Fruit fly (Drosophila melanogaster) whole organism, adult: ENCODE measurements around the gene Pvr.

Experiments used
- CG11617 ChIP-seq: fragments of 200-800 bp; sonication (Bioruptor generic); optimal IDR thresholded peaks from 2 replicates; lab custom pipeline; 2017; ENCODE audit warnings: mild to moderate bottlenecking, missing biosample characterization, missing genetic modification reagents, missing genetic modification characterization
- CG12768 ChIP-seq: fragments of 200-800 bp; sonication (Bioruptor generic); optimal IDR thresholded peaks from 2 replicates; lab custom pipeline; 2017; ENCODE audit warnings: missing biosample characterization, missing genetic modification characterization, mild to moderate bottlenecking, moderate library complexity, missing genetic modification reagents
- CG14711 ChIP-seq: fragments of 200-800 bp; sonication (Bioruptor generic); optimal IDR thresholded peaks from 2 replicates; lab custom pipeline; 2018; ENCODE audit warnings: missing biosample characterization, mild to moderate bottlenecking, missing genetic modification characterization, moderate library complexity
- CG1620 ChIP-seq: fragments of 200-800 bp; sonication (Bioruptor generic); optimal IDR thresholded peaks from 2 replicates; lab custom pipeline; 2016; ENCODE audit warnings: missing biosample characterization, missing genetic modification characterization
- CG33017 ChIP-seq: fragments of 200-800 bp; sonication (Bioruptor generic); optimal IDR thresholded peaks from 2 replicates; lab custom pipeline; 2018; ENCODE audit warnings: missing biosample characterization, mild to moderate bottlenecking, missing genetic modification characterization, moderate library complexity
- CG5204 ChIP-seq: fragments of 200-800 bp; sonication (Bioruptor generic); optimal IDR thresholded peaks from 2 replicates; lab custom pipeline; 2016; ENCODE audit warnings: missing biosample characterization, missing genetic modification characterization
- CG7045 ChIP-seq: fragments of 200-800 bp; sonication (Bioruptor generic); optimal IDR thresholded peaks from 2 replicates; lab custom pipeline; 2017; ENCODE audit warnings: missing biosample characterization, mild to moderate bottlenecking, missing genetic modification characterization
- CG7101 ChIP-seq: fragments of 200-800 bp; sonication (Bioruptor generic); optimal IDR thresholded peaks from 2 replicates; lab custom pipeline; 2018; ENCODE audit warnings: missing biosample characterization, mild to moderate bottlenecking, missing genetic modification characterization, moderate library complexity
- Clk ChIP-seq: fragments of 200-800 bp; sonication (Bioruptor generic); optimal IDR thresholded peaks from 2 replicates; lab custom pipeline; 2017; ENCODE audit warnings: missing biosample characterization, missing genetic modification characterization
- Crg-1 ChIP-seq: fragments of 200-800 bp; sonication (Bioruptor generic); optimal IDR thresholded peaks from 2 replicates; lab custom pipeline; 2016; ENCODE audit warnings: missing biosample characterization, missing genetic modification characterization
- Hr96 ChIP-seq: fragments of 200-800 bp; sonication (Bioruptor generic); optimal IDR thresholded peaks from 2 replicates; lab custom pipeline; 2016; ENCODE audit warnings: missing biosample characterization, missing genetic modification characterization
- Mnt ChIP-seq: fragments of 200-800 bp; sonication (Bioruptor generic); optimal IDR thresholded peaks from 2 replicates; lab custom pipeline; 2016; ENCODE audit warnings: missing biosample characterization, mild to moderate bottlenecking, missing genetic modification characterization
- bab1 ChIP-seq: fragments of 200-800 bp; sonication (Bioruptor generic); optimal IDR thresholded peaks from 3 replicates; lab custom pipeline; 2019; ENCODE audit warnings: missing biosample characterization, mild to moderate bottlenecking, missing genetic modification characterization, moderate library complexity
- cic ChIP-seq: fragments of 200-800 bp; sonication (Bioruptor generic); optimal IDR thresholded peaks from 2 replicates; lab custom pipeline; 2017; ENCODE audit warnings: missing biosample characterization, mild to moderate bottlenecking, missing genetic modification characterization, moderate library complexity
- cnc ChIP-seq, 2 experiments: fragments of >200 bp; optimal IDR thresholded peaks; 2 replicates each; lab custom pipeline; 2017
- kay ChIP-seq: fragments of 200-800 bp; sonication (Bioruptor generic); peaks from one replicate; lab custom pipeline; 2016; ENCODE audit warnings: missing biosample characterization, missing genetic modification characterization, borderline replicate concordance
- ovo ChIP-seq: fragments of 200-800 bp; sonication (Bioruptor generic); optimal IDR thresholded peaks from 2 replicates; lab custom pipeline; 2016; ENCODE audit warnings: missing biosample characterization, missing genetic modification characterization
- pad ChIP-seq: fragments of 200-800 bp; sonication (Bioruptor generic); optimal IDR thresholded peaks from 3 replicates; lab custom pipeline; 2017; ENCODE audit warnings: missing biosample characterization, missing genetic modification characterization, mild to moderate bottlenecking, moderate library complexity, missing genetic modification reagents
- tj ChIP-seq: fragments of 200-800 bp; sonication (Bioruptor generic); optimal IDR thresholded peaks from 3 replicates; lab custom pipeline; 2017; ENCODE audit warnings: missing biosample characterization, mild to moderate bottlenecking, missing genetic modification characterization, moderate library complexity
- toe ChIP-seq: fragments of 200-800 bp; sonication (Bioruptor generic); optimal IDR thresholded peaks from 2 replicates; lab custom pipeline; 2016; ENCODE audit warnings: missing biosample characterization, missing genetic modification characterization

Gene Pvr

DNA sequence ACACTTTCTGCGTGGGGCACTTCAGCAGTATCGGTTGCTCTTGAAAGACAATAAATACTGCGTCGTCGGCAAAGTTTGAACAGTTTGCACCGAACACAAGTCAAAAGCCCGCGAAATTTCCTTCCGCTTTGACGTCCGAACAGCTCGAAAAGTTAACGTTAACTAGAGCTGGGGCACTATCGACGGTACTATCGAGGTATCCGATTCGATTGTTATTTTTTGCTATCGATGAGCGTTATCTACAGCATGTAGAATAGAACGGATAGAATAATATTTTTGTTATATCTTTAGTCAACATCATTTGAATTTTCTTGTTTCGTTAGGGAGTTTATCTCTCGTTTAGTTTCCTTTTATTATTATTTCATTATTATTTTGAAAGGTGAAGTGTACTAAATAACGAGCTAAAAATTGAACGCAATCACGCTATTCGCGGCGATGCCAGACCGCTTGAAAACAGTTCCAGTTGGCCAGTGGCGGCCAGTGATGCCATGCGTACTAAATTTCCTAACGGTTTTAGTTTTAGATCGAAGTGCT is at the start of gene Pvr:
Gene Pvr, minus strand, starts transcription at position 167 of the 534 bp plus-strand sequence.
- peak; percentile 36 for TF ChIP-seq CG5204
- peak; percentile 30 for TF ChIP-seq ovo (GFP tag; lab: Kevin White, UChicago)
- no peak for TF ChIP-seq CG14711
- peak; percentile 58 for TF ChIP-seq bab1 (GFP tag; lab: Kevin White, UChicago)
- TF ChIP-seq cic (GFP tag; lab: Kevin White, UChicago) = peak; percentile 4
- TF ChIP-seq CG7045 = peak; percentile 10
- TF ChIP-seq CG12768 (GFP tag; lab: Kevin White, UChicago) = no peak
- no peak for TF ChIP-seq cnc (optimal IDR thresholded peaks at IDR 0.05; lab: Kevin White, UChicago)
- no peak for TF ChIP-seq CG11617
- TF ChIP-seq CG33017 (tag; lab: Kevin White, UChicago) = no peak
- no peak for TF ChIP-seq Crg-1 (GFP tag; lab: Kevin White, UChicago)
- TF ChIP-seq Mnt (GFP tag; lab: Kevin White, UChicago) = no peak
- TF ChIP-seq pad = no peak
- TF ChIP-seq CG1620 (GFP tag; lab: Kevin White, UChicago) = peak; percentile 16
- TF ChIP-seq Clk = no peak
- no peak for TF ChIP-seq kay
- TF ChIP-seq CG7101 (tag; lab: Kevin White, UChicago) = no peak
- no peak for TF ChIP-seq Hr96 (GFP tag; lab: Kevin White, UChicago)
- TF ChIP-seq tj (GFP tag; lab: Kevin White, UChicago) = peak; percentile 98
- TF ChIP-seq toe (GFP tag; lab: Kevin White, UChicago) = no peak

DNA sequence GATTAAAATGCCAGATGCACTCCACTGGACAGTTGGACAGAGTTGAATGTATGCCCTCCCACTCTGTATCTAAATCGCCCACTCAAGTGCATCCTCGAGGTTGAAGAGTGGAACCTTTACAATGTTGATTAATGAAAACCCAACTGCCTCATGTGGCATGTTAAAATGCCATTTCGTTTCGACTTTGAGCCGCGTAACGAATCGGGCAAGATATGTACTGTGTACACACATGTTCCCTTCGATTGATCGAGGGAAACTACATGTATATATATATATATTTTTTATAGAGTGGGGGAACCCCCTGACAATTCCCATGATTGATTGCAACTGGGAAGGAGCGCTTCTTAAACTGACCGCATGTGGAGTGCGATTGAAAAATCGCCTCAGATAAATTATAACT is 48.4 kb upstream of the Pvr start:
- TF ChIP-seq kay = no peak
- no peak for TF ChIP-seq CG33017 (tag; lab: Kevin White, UChicago)
- TF ChIP-seq pad = no peak
- TF ChIP-seq bab1 (GFP tag; lab: Kevin White, UChicago) = no peak
- no peak for TF ChIP-seq Crg-1 (GFP tag; lab: Kevin White, UChicago)
- no peak for TF ChIP-seq CG7045
- no peak for TF ChIP-seq CG14711
- no peak for TF ChIP-seq CG11617
- no peak for TF ChIP-seq Mnt (GFP tag; lab: Kevin White, UChicago)
- no peak for TF ChIP-seq CG12768 (GFP tag; lab: Kevin White, UChicago)
- no peak for TF ChIP-seq cic (GFP tag; lab: Kevin White, UChicago)

DNA sequence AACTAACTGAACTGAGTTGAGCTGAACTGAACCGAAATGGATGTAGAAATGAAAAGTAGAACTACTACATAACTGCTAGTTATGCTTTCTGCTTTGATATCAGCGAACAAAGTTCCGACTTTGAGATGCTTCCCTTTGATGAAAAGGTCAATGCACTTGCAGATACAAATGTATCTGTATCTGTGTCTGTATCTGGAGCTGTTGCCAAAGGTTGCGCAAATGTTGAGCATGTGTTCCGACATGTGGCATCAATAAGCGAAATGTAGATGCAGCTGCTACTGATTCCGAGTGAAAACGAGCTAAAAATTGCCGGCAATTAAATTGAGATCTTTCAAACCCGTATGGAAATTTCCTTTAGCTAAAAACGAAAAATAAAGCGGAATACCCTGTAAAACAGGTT is 46.9 kb upstream of the Pvr start:
- TF ChIP-seq Crg-1 (GFP tag; lab: Kevin White, UChicago) = no peak
- TF ChIP-seq CG33017 (tag; lab: Kevin White, UChicago) = no peak
- no peak for TF ChIP-seq bab1 (GFP tag; lab: Kevin White, UChicago)
- no peak for TF ChIP-seq ovo (GFP tag; lab: Kevin White, UChicago)
- TF ChIP-seq CG5204 = no peak
- no peak for TF ChIP-seq pad
- TF ChIP-seq tj (GFP tag; lab: Kevin White, UChicago) = no peak
- no peak for TF ChIP-seq CG12768 (GFP tag; lab: Kevin White, UChicago)
- TF ChIP-seq CG1620 (GFP tag; lab: Kevin White, UChicago) = no peak
- TF ChIP-seq Hr96 (GFP tag; lab: Kevin White, UChicago) = no peak
- TF ChIP-seq CG7101 (tag; lab: Kevin White, UChicago) = no peak
- no peak for TF ChIP-seq CG14711
- TF ChIP-seq cnc (optimal IDR thresholded peaks at IDR 0.05; lab: Kevin White, UChicago) = no peak
- TF ChIP-seq toe (GFP tag; lab: Kevin White, UChicago) = no peak
- no peak for TF ChIP-seq Mnt (GFP tag; lab: Kevin White, UChicago)
- no peak for TF ChIP-seq kay
- TF ChIP-seq CG7045 = no peak
- TF ChIP-seq cic (GFP tag; lab: Kevin White, UChicago) = no peak
- no peak for TF ChIP-seq Clk
- no peak for TF ChIP-seq CG11617

DNA sequence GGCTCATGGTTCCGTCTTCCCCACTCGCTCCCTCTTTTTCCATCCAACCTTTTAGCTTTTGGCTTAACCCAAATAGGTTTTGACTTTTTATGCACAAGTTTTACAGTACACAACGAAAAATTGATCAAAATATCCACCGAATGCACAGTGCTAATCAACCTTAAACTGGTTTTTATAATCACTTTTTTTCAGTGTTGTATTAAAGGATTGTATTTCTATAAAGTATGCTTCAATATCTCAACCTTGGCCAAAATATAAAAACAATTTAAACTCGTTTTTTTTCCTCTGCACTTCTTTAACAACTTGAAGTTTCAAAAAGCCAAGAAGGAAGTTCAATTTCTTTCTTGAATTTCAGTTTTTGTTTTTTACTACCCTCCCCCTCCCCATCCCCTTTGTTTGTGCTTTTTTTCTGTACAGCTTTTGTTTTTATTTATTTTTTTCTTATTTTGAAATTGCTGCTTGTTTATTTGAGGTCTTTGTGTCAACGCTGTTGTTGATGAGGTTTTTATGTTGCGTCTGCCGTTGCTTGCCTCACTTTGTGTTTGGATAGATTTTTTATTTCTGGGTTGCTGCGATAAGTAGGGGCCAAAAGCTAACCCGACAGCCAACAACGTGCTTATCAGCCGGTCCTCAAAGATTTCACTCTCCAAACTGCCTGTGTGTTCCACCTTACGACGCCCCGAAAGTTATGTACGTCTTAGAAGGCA is 45.4 kb upstream of the Pvr start:
- TF ChIP-seq CG12768 (GFP tag; lab: Kevin White, UChicago) (no peak), cic (GFP tag; lab: Kevin White, UChicago) (no peak), Crg-1 (GFP tag; lab: Kevin White, UChicago) (no peak), toe (GFP tag; lab: Kevin White, UChicago) (no peak), ovo (GFP tag; lab: Kevin White, UChicago) (no peak), Clk (no peak), CG33017 (tag; lab: Kevin White, UChicago) (no peak), CG11617 (no peak), tj (GFP tag; lab: Kevin White, UChicago) (no peak), kay (no peak), CG1620 (GFP tag; lab: Kevin White, UChicago) (no peak), cnc (optimal IDR thresholded peaks at IDR 0.05; lab: Kevin White, UChicago) (no peak), pad (no peak), bab1 (GFP tag; lab: Kevin White, UChicago) (no peak), CG7101 (tag; lab: Kevin White, UChicago) (no peak), CG7045 (no peak), CG5204 (no peak), Mnt (GFP tag; lab: Kevin White, UChicago) (no peak), CG14711 (no peak)

DNA sequence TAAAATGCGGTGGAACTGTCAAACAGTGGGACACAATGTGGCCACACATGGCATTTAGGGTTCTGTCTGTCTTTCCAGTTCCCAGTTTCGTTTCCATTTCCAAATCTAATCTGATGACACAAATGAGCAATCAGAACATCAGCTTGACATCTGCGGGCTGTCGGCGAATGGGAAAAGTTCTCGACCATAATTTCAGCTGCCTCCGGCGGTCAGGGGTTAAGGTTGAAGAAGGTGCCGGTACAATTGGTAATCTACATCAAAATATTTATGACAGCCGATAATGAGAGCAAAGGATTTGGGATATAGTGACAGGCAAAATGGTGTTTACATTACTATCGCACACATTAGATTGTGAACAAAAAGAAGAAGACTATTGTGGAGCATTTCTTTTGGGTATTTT is 42.2 kb upstream of the Pvr start:
- TF ChIP-seq kay (no peak), Crg-1 (GFP tag; lab: Kevin White, UChicago) (no peak), CG7045 (no peak), CG5204 (no peak), CG7101 (tag; lab: Kevin White, UChicago) (no peak), CG14711 (no peak), toe (GFP tag; lab: Kevin White, UChicago) (no peak), CG12768 (GFP tag; lab: Kevin White, UChicago) (no peak)

DNA sequence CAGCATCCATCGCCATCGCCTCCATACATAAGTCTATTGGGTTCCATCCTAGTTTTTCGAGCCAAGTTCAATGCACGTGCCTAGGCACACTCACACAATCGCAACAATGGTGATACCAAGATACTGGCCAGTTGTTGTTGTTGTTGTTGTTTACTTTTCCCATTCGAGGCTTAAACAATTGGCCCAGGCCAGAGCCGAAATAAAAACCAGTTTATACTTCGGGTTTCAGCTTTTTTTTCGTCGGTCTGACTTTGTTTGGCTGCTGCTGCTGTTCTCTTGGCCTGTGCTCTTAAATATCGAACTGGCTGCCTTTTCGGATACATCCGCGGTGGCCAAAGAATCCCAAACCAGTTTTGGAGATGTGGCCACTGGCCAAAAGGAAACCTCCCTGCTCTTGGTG is 40.5 kb upstream of the Pvr start:
- no peak for TF ChIP-seq bab1 (GFP tag; lab: Kevin White, UChicago)
- TF ChIP-seq CG12768 (GFP tag; lab: Kevin White, UChicago) = no peak
- no peak for TF ChIP-seq cic (GFP tag; lab: Kevin White, UChicago)
- no peak for TF ChIP-seq Hr96 (GFP tag; lab: Kevin White, UChicago)
- no peak for TF ChIP-seq pad
- no peak for TF ChIP-seq cnc (optimal IDR thresholded peaks at IDR 0.05; lab: Kevin White, UChicago)
- no peak for TF ChIP-seq ovo (GFP tag; lab: Kevin White, UChicago)
- TF ChIP-seq CG7101 (tag; lab: Kevin White, UChicago) = no peak
- no peak for TF ChIP-seq Crg-1 (GFP tag; lab: Kevin White, UChicago)
- TF ChIP-seq CG7045 = no peak
- no peak for TF ChIP-seq CG14711
- TF ChIP-seq CG11617 = no peak
